Fruit fly (Drosophila melanogaster) whole organism, wandering third instar larva: Measurements from ENCODE around the gene CG33494.
A peak's percentile ranks its signal among the peaks of the same experiment; 100 is the strongest.

Source experiments
- Abd-B ChIP-seq: fragments of >200 bp; optimal IDR thresholded peaks from 2 replicates; lab custom pipeline; 2017; ENCODE audit warnings: missing biosample characterization, missing genetic modification characterization
- CG32264 ChIP-seq: fragments of 200-800 bp; sonication (Bioruptor generic); optimal IDR thresholded peaks from 2 replicates; lab custom pipeline; 2016; ENCODE audit warnings: missing biosample characterization, missing genetic modification characterization
- CG9705 ChIP-seq: fragments of 200-800 bp; sonication (Bioruptor generic); optimal IDR thresholded peaks from 2 replicates; lab custom pipeline; 2018; ENCODE audit warnings: missing biosample characterization, mild to moderate bottlenecking, missing genetic modification characterization
- CrebA ChIP-seq: fragments of 200-800 bp; sonication (Bioruptor generic); optimal IDR thresholded peaks from 2 replicates; lab custom pipeline; 2016; ENCODE audit warnings: missing biosample characterization, mild to moderate bottlenecking, missing genetic modification characterization, borderline replicate concordance
- Dfd ChIP-seq: fragments of >200 bp; optimal IDR thresholded peaks from 2 replicates; lab custom pipeline; 2017; ENCODE audit warnings: missing biosample characterization, missing genetic modification characterization
- Dif ChIP-seq: fragments of 200-275, 200-300 bp; sonication (Bioruptor generic); optimal IDR thresholded peaks from 2 replicates; lab custom pipeline; 2018; ENCODE audit warnings: missing biosample characterization, missing genetic modification characterization; ENCODE audit not compliant: partially characterized antibody
- GATAd ChIP-seq: sonication (Bioruptor generic); optimal IDR thresholded peaks from 2 replicates; lab custom pipeline; 2016; ENCODE audit warnings: missing biosample characterization, missing genetic modification characterization
- HLH106 ChIP-seq: fragments of 200-800 bp; optimal IDR thresholded peaks from 3 replicates; lab custom pipeline; 2019; ENCODE audit warnings: missing biosample characterization, mild to moderate bottlenecking, missing genetic modification characterization, moderate library complexity
- Hnf4 ChIP-seq: fragments of 200-800 bp; sonication (Bioruptor generic); optimal IDR thresholded peaks from 2 replicates; lab custom pipeline; 2016; ENCODE audit warnings: missing biosample characterization, mild to moderate bottlenecking, missing genetic modification characterization
- Hr78 ChIP-seq: fragments of >200 bp; optimal IDR thresholded peaks from 2 replicates; lab custom pipeline; 2017; ENCODE audit warnings: missing biosample characterization, missing genetic modification characterization
- Hr83 ChIP-seq: fragments of 200-300 bp; sonication (Bioruptor generic); optimal IDR thresholded peaks from 2 replicates; lab custom pipeline; 2016; ENCODE audit warnings: missing biosample characterization, mild to moderate bottlenecking, missing genetic modification characterization, moderate library complexity; ENCODE audit not compliant: poor library complexity, severe bottlenecking
- Jra ChIP-seq: sonication (Bioruptor generic); optimal IDR thresholded peaks from 2 replicates; lab custom pipeline; 2016; ENCODE audit warnings: missing biosample characterization, missing genetic modification characterization
- Mio ChIP-seq: sonication (Bioruptor generic); optimal IDR thresholded peaks from 2 replicates; lab custom pipeline; 2016; ENCODE audit warnings: missing biosample characterization, missing genetic modification characterization
- Myc ChIP-seq: fragments of >200 bp; optimal IDR thresholded peaks from 2 replicates; lab custom pipeline; 2017
- N ChIP-seq: fragments of >200 bp; optimal IDR thresholded peaks from 2 replicates; lab custom pipeline; 2018; ENCODE audit warnings: missing biosample characterization, missing external identifiers, missing genetic modification characterization
- OdsH ChIP-seq: fragments of 200-800 bp; sonication (Bioruptor generic); optimal IDR thresholded peaks from 2 replicates; lab custom pipeline; 2016; ENCODE audit warnings: missing biosample characterization, mild to moderate bottlenecking, missing genetic modification characterization
- Rel ChIP-seq, 2 experiments: fragments of 200-800 bp; sonication (Bioruptor generic) in 1 of 2; optimal IDR thresholded peaks; 2 replicates in 1 of 2; 3 replicates in 1 of 2; lab custom pipeline; 2016 to 2019; ENCODE audit warnings: mild to moderate bottlenecking in 2 of 2, missing biosample characterization in 2 of 2, missing genetic modification characterization in 2 of 2, moderate library complexity in 1 of 2
- Sp1 ChIP-seq: fragments of 200-800 bp; sonication (Bioruptor generic); optimal IDR thresholded peaks from 3 replicates; lab custom pipeline; 2019; ENCODE audit warnings: missing biosample characterization, mild to moderate bottlenecking, missing genetic modification characterization, moderate library complexity
- Vsx2 ChIP-seq: fragments of 200-300, 225-300 bp; sonication (Bioruptor generic); optimal IDR thresholded peaks from 2 replicates; lab custom pipeline; 2018; ENCODE audit warnings: missing biosample characterization, missing genetic modification characterization; ENCODE audit not compliant: partially characterized antibody
- br ChIP-seq: fragments of 200-800 bp; sonication (Bioruptor generic); optimal IDR thresholded peaks from 2 replicates; lab custom pipeline; 2016; ENCODE audit warnings: missing biosample characterization, missing genetic modification characterization
- brk ChIP-seq: fragments of 200-800 bp; sonication (Bioruptor generic); optimal IDR thresholded peaks from 2 replicates; lab custom pipeline; 2016; ENCODE audit warnings: missing biosample characterization, mild to moderate bottlenecking, missing genetic modification characterization
- dl ChIP-seq, 2 experiments: fragments of 175-275, 200-275 bp in 1 of 2; fragments of 200-275 bp in 1 of 2; sonication (Bioruptor generic); optimal IDR thresholded peaks; lab custom pipeline; 2018; ENCODE audit warnings: mild to moderate bottlenecking in 2 of 2, missing biosample characterization in 2 of 2, missing genetic modification characterization in 2 of 2, moderate library complexity in 2 of 2; ENCODE audit not compliant: partially characterized antibody in 2 of 2, insufficient read depth in 1 of 2
- dmrt93B ChIP-seq: fragments of 200-800 bp; sonication (Bioruptor generic); optimal IDR thresholded peaks from 2 replicates; lab custom pipeline; 2018; ENCODE audit warnings: missing biosample characterization, mild to moderate bottlenecking, missing genetic modification characterization
- dsf ChIP-seq: sonication (Bioruptor generic); optimal IDR thresholded peaks from 2 replicates; lab custom pipeline; 2016; ENCODE audit warnings: missing biosample characterization, missing genetic modification characterization, borderline replicate concordance
- ey ChIP-seq: fragments of 200-800 bp; sonication (Bioruptor generic); optimal IDR thresholded peaks from 2 replicates; lab custom pipeline; 2016; ENCODE audit warnings: missing biosample characterization, missing genetic modification characterization
- foxo ChIP-seq, 2 experiments: fragments of 200-800 bp; sonication (Bioruptor generic); optimal IDR thresholded peaks; 2 replicates in 1 of 2; 3 replicates in 1 of 2; lab custom pipeline; 2016 to 2017; ENCODE audit warnings: missing biosample characterization in 2 of 2, missing genetic modification characterization in 2 of 2
- fru ChIP-seq: fragments of 200-800 bp; sonication (Bioruptor generic); optimal IDR thresholded peaks from 3 replicates; lab custom pipeline; 2016; ENCODE audit warnings: missing biosample characterization, mild to moderate bottlenecking, missing genetic modification characterization
- h ChIP-seq: fragments of 200-800 bp; sonication (Bioruptor generic); optimal IDR thresholded peaks from 3 replicates; lab custom pipeline; 2016; ENCODE audit warnings: missing biosample characterization, mild to moderate bottlenecking, missing genetic modification characterization
- jim ChIP-seq: fragments of 175-275, 200-325 bp; sonication (Bioruptor generic); optimal IDR thresholded peaks from 2 replicates; lab custom pipeline; 2016; ENCODE audit warnings: missing biosample characterization, mild to moderate bottlenecking, missing genetic modification characterization
- lola ChIP-seq: fragments of >200 bp; optimal IDR thresholded peaks from 2 replicates; lab custom pipeline; 2017; ENCODE audit warnings: missing biosample characterization, missing genetic modification characterization
- pan ChIP-seq: fragments of >200 bp; optimal IDR thresholded peaks from 2 replicates; lab custom pipeline; 2017
- psq ChIP-seq: fragments of 200-800 bp; sonication (Bioruptor generic); optimal IDR thresholded peaks from 3 replicates; lab custom pipeline; 2017; ENCODE audit warnings: missing biosample characterization, mild to moderate bottlenecking, missing genetic modification characterization, moderate library complexity
- rgr ChIP-seq: fragments of 200-800 bp; sonication (Bioruptor generic); optimal IDR thresholded peaks from 3 replicates; lab custom pipeline; 2016; ENCODE audit warnings: missing biosample characterization, mild to moderate bottlenecking, missing genetic modification characterization
- sage ChIP-seq: fragments of 200-800 bp; sonication (Bioruptor generic); optimal IDR thresholded peaks from 2 replicates; lab custom pipeline; 2016; ENCODE audit warnings: missing biosample characterization, mild to moderate bottlenecking, missing genetic modification characterization
- sv ChIP-seq: fragments of 200-800 bp; sonication (Bioruptor generic); optimal IDR thresholded peaks from 3 replicates; lab custom pipeline; 2016; ENCODE audit warnings: missing biosample characterization, missing genetic modification characterization
- tai ChIP-seq: sonication (Bioruptor generic); optimal IDR thresholded peaks from 2 replicates; lab custom pipeline; 2016; ENCODE audit warnings: missing biosample characterization, missing genetic modification characterization
- usp ChIP-seq: fragments of >200 bp; optimal IDR thresholded peaks from 2 replicates; lab custom pipeline; 2017; ENCODE audit warnings: missing biosample characterization, missing genetic modification characterization
- woc ChIP-seq: sonication (Bioruptor generic); optimal IDR thresholded peaks from 2 replicates; lab custom pipeline; 2016; ENCODE audit warnings: missing biosample characterization, mild to moderate bottlenecking, missing genetic modification characterization

The CG33494 gene

DNA sequence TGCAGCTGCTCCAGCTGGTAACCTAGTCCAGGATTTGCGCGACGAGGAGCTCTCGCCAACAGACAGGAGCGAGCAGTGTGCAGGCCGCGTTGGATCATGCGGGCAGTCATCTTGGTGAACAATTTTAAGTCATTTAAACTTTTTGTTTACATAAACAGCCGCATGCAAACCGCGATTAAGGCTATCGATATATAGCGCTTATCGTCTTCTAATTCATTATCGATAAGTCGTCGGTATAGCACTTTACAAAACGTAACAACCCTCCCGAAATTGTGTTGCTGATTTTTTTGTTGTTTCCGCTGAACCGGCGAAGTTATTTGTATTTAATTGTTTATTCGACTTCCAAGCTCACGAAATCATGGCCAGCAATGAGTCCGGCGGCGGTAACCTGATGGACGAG lies 18.2 kb downstream of the CG33494 start, which contains the start of the genes CG4553 and MED28:
Gene CG4553, minus strand, starts transcription at position 172 of the 400 bp plus-strand sequence.
Gene MED28, plus strand, starts transcription at position 260 of the 400 bp plus-strand sequence.
- no peak for TF ChIP-seq pan
- TF ChIP-seq GATAd (GFP tag; lab: Kevin White, UChicago), result no peak

- TF ChIP-seq jim (GFP tag; lab: Kevin White, UChicago) (peak; percentile 50), Myc (lab: Kevin White, UChicago) (peak; percentile 47), Mio (GFP tag; lab: Kevin White, UChicago) (peak; percentile 67), brk (GFP tag; lab: Kevin White, UChicago) (no peak), Rel (GFP tag; optimal IDR thresholded peaks at IDR 0.05; lab: Kevin White, UChicago) (peak; percentile 42), Rel (tag; optimal IDR thresholded peaks at IDR 0.05; lab: Kevin White, UChicago) (peak; percentile 85), fru (GFP tag; lab: Kevin White, UChicago) (peak; percentile 98), h (GFP tag; lab: Kevin White, UChicago) (peak; percentile 98), dsf (GFP tag; lab: Kevin White, UChicago) (peak; percentile 92), Dfd (GFP tag; lab: Kevin White, UChicago) (no peak), Abd-B (GFP tag; lab: Kevin White, UChicago) (no peak), foxo (GFP tag; optimal IDR thresholded peaks at IDR 0.05; lab: Kevin White, UChicago) (peak; percentile 85 to 98), woc (GFP tag; lab: Kevin White, UChicago) (peak; percentile 98), br (GFP tag; lab: Kevin White, UChicago) (peak; percentile 98), Vsx2 (GFP tag; lab: Kevin White, UChicago) (no peak), Hr83 (GFP tag; lab: Kevin White, UChicago) (peak; percentile 95), usp (no peak), tai (GFP tag; lab: Kevin White, UChicago) (no peak), OdsH (GFP tag; lab: Kevin White, UChicago) (peak; percentile 96), N (no peak), pan (no peak), dl (GFP tag; optimal IDR thresholded peaks at IDR 0.05; lab: Kevin White, UChicago; ENCODE audit: insufficient read depth in 1 of 2, partially characterized antibody in 2 of 2) (peak in 1 of 2 experiments; percentile 33), Jra (peak; percentile 97), CrebA (GFP tag; lab: Kevin White, UChicago) (no peak), Hnf4 (GFP tag; lab: Kevin White, UChicago) (peak; percentile 96), CG9705 (GFP tag; lab: Kevin White, UChicago) (peak; percentile 92), Sp1 (GFP tag; lab: Kevin White, UChicago) (peak; percentile 94), Hr78 (no peak), sage (GFP tag; lab: Kevin White, UChicago) (peak; percentile 89), rgr (peak; percentile 96), Dif (GFP tag; lab: Kevin White, UChicago) (peak; percentile 71), sv (peak; percentile 99), HLH106 (peak; percentile 96), CG32264 (GFP tag; lab: Kevin White, UChicago) (peak; percentile 91), dmrt93B (GFP tag; lab: Kevin White, UChicago) (peak; percentile 95), ey (GFP tag; lab: Kevin White, UChicago) (peak; percentile 98), GATAd (GFP tag; lab: Kevin White, UChicago) (peak; percentile 95), lola (GFP tag; lab: Kevin White, UChicago) (no peak), psq (GFP tag; lab: Kevin White, UChicago) (peak; percentile 88)
Observed at dm6 chr3R:25472635-25473552, 22.1 kb downstream of the CG33494 start, which contains the start of the genes Fur1 and Vps33B. Gene Fur1, minus strand, starts transcription at chr3R:25473058. Gene Vps33B, plus strand, starts transcription at chr3R:25473490.
